Worm (Caenorhabditis elegans) whole organism, mixed stage, embryonic: Measurements from ENCODE around the gene Y54F10AL.1.

ENCODE experiments used
- ceh-43 ChIP-seq: fragments of 200-800 bp; sonication (Bioruptor generic); optimal IDR thresholded peaks from 2 replicates; lab custom pipeline; 2018; ENCODE audit warnings: mild to moderate bottlenecking, missing genetic modification characterization, moderate library complexity, missing compliant biosample characterization
- nhr-2 ChIP-seq: fragments of 150-350 bp; optimal IDR thresholded peaks from 2 replicates; lab custom pipeline; 2014; ENCODE audit warnings: missing biosample characterization, missing genetic modification characterization
- nhr-28 ChIP-seq: fragments of 150-350 bp; optimal IDR thresholded peaks from 2 replicates; lab custom pipeline; 2014; ENCODE audit warnings: missing biosample characterization, missing genetic modification characterization
- pha-4 ChIP-seq: fragments of 150-350 bp; optimal IDR thresholded peaks from 2 replicates; lab custom pipeline; 2018; ENCODE audit warnings: missing biosample characterization, missing genetic modification reagents, missing genetic modification characterization
- ztf-11 ChIP-seq: fragments of 150-350 bp; optimal IDR thresholded peaks from 2 replicates; lab custom pipeline; 2014; ENCODE audit warnings: missing biosample characterization, missing genetic modification characterization

- TF ChIP-seq nhr-2 (tag; lab: Kevin White, UChicago): no peak
- TF ChIP-seq ceh-43: no peak
- TF ChIP-seq nhr-28 (tag; lab: Kevin White, UChicago): no peak
- peak; percentile 68 for TF ChIP-seq ztf-11
- no peak for TF ChIP-seq pha-4 (tag; lab: Kevin White, UChicago)
Observed at ce11 chrIII:2532716-2533115, 45.2 kb downstream of the Y54F10AL.1 start.
